Worm (Caenorhabditis elegans) whole organism, midembryonic: ENCODE measurements around the gene C07A9.5.
"Not testable (repeated sequence)": the region's sequence is repeated elsewhere in the genome, so short reads cannot be mapped to it uniquely, and the experiment has no call there.

Experiments
- T22C8.4 ChIP-seq: fragments of 200-800 bp; sonication (Bioruptor generic); IDR thresholded peaks from 2 replicates; pipeline ENCODE4 v1.3.6; 2022; ENCODE audit warnings: missing genetic modification characterization, missing compliant biosample characterization
- cog-1 ChIP-seq: sonication (generic microtip); optimal IDR thresholded peaks from 2 replicates; lab custom pipeline; 2016; ENCODE audit warnings: missing genetic modification characterization, missing compliant biosample characterization
- flt-1 ChIP-seq: fragments of 200-800 bp; sonication (Bioruptor generic); IDR thresholded peaks from 2 replicates; pipeline ENCODE4 v1.3.6; 2022; ENCODE audit warnings: missing genetic modification characterization, missing compliant biosample characterization
- klf-2 ChIP-seq: fragments of 200-800 bp; sonication (Bioruptor generic); conservative IDR thresholded peaks from 2 replicates; pipeline ENCODE4 v1.3.6; 2022; ENCODE audit warnings: missing genetic modification reagents, missing genetic modification characterization, missing compliant biosample characterization
- med-1 ChIP-seq: sonication (generic microtip); optimal IDR thresholded peaks from 2 replicates; lab custom pipeline; 2017; ENCODE audit warnings: missing genetic modification characterization, mild to moderate bottlenecking, missing compliant biosample characterization, antibody characterized with exemption, missing genetic modification reagents; ENCODE audit not compliant: insufficient read depth
- ref-1 ChIP-seq: fragments of 200-800 bp; sonication (Bioruptor generic); conservative IDR thresholded peaks from 2 replicates; pipeline ENCODE4 v1.3.6; 2022; ENCODE audit warnings: missing genetic modification reagents, missing genetic modification characterization, missing compliant biosample characterization
- tab-1 ChIP-seq: fragments of 200-800 bp; sonication (Bioruptor generic); IDR thresholded peaks from 2 replicates; pipeline ENCODE4 v1.3.6; 2022; ENCODE audit warnings: missing genetic modification characterization, missing compliant biosample characterization
- ztf-23 ChIP-seq: fragments of 200-800 bp; sonication (Bioruptor generic); IDR thresholded peaks from 2 replicates; pipeline ENCODE4 v1.3.6; 2022; ENCODE audit warnings: missing genetic modification reagents, missing genetic modification characterization, missing compliant biosample characterization
- ztf-29 ChIP-seq: fragments of 200-800 bp; sonication (Bioruptor generic); IDR thresholded peaks from 2 replicates; pipeline ENCODE4 v1.3.6; 2022; ENCODE audit warnings: missing genetic modification reagents, missing genetic modification characterization, missing compliant biosample characterization

The C07A9.5 gene

DNA sequence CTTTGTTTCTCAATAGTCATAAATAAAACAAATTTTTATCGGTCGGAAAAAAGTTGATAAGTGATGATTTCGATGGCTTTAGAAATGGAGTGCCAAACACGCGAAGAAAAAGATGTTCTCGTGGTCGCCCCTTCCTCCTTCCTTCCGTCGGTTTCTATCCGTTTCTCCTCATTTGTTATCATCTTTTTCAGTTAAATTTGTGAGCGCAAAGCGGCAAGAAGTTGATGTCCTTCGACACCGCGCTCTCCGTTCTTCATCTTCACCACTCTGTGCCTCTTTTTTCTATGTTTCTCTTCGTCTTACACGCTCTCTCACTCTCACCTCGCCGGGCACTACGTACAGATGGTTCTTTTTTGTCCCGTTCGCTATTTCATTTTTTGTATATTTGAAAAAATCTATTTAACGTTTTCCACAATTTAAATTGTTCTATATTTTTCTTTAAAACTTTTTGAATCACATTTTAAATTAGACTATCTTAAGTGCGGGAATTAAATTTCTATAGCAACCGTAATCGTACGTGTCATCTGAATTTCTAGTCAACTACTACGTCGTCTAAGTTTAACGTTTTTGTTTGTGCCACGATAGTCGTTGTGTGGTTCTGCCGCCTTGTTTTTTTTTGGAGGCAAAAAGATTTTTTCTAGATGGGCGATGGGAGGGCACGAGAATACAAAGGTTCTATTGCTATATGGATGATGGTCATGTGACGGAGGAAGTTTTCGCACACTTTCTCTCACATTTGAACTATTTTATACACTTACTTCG, 16.2 kb upstream of the C07A9.5 start:
- TF ChIP-seq ztf-29 (GFP tag; lab: Robert Waterston, UW), result no peak

DNA sequence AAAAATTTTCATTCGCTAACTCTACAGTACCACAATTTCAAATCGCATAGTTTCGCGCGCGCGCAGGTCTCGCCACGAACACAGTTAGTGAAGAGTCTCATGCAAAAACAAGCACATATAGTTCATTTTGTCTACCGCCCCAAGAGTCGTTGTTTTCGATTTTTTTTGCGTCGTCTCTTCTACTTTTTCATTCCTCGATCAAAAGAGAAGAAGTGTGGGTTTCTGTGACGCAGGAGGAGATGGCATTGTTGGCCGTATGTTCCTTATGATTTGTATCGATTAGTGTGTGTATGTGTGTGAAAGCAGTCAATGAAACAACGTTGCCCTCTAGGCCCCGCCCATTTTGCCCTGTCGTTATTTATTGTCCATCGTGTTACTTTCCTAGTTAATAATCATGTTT, 15.3 kb upstream of the C07A9.5 start:
- no peak for TF ChIP-seq flt-1
- no peak for TF ChIP-seq cog-1
- no peak for TF ChIP-seq med-1 (GFP tag; lab: Kevin White, UChicago)
- no peak for TF ChIP-seq klf-2 (GFP tag; lab: Robert Waterston, UW)
- no peak for TF ChIP-seq T22C8.4
- TF ChIP-seq ref-1 (GFP tag; lab: Robert Waterston, UW), result no peak
- no peak for TF ChIP-seq tab-1 (GFP tag; lab: Robert Waterston, UW)
- TF ChIP-seq ztf-23 (GFP tag; lab: Robert Waterston, UW), result no peak
- TF ChIP-seq ztf-29 (GFP tag; lab: Robert Waterston, UW), result no peak

ce11 chrIII:9697323-9697722, 14.7 kb upstream of the C07A9.5 start:
- no peak for TF ChIP-seq klf-2 (GFP tag; lab: Robert Waterston, UW)
- TF ChIP-seq flt-1, result peak; percentile 55; the same call in 1 of the 2 replicates
- TF ChIP-seq ztf-23 (GFP tag; lab: Robert Waterston, UW), result no peak
- TF ChIP-seq T22C8.4, result no peak

ce11 chrIII:9696417-9696816, 13.8 kb upstream of the C07A9.5 start, which contains the start of gene bud-31:
TSS of gene bud-31 (minus strand) at chrIII:9696517.
- TF ChIP-seq tab-1 (GFP tag; lab: Robert Waterston, UW) (no peak), T22C8.4 (no peak), flt-1 (no peak), ztf-23 (GFP tag; lab: Robert Waterston, UW) (no peak), ref-1 (GFP tag; lab: Robert Waterston, UW) (no peak), klf-2 (GFP tag; lab: Robert Waterston, UW) (no peak), med-1 (GFP tag; lab: Kevin White, UChicago) (no peak), cog-1 (no peak)

- TF ChIP-seq cog-1, result no peak
- TF ChIP-seq ztf-23 (GFP tag; lab: Robert Waterston, UW), result no peak
- TF ChIP-seq med-1 (GFP tag; lab: Kevin White, UChicago), result no peak
- TF ChIP-seq ztf-29 (GFP tag; lab: Robert Waterston, UW), result no peak
Observed at ce11 chrIII:9695379-9695778, 12.8 kb upstream of the C07A9.5 start.

- TF ChIP-seq flt-1, result no peak
- no peak for TF ChIP-seq ztf-29 (GFP tag; lab: Robert Waterston, UW)
- TF ChIP-seq med-1 (GFP tag; lab: Kevin White, UChicago), result no peak
- no peak for TF ChIP-seq klf-2 (GFP tag; lab: Robert Waterston, UW)
- TF ChIP-seq tab-1 (GFP tag; lab: Robert Waterston, UW), result no peak
- no peak for TF ChIP-seq ref-1 (GFP tag; lab: Robert Waterston, UW)
Observed at ce11 chrIII:9694474-9694873, 11.8 kb upstream of the C07A9.5 start, which contains the start of gene set-3. TSS of gene set-3 (minus strand) at chrIII:9694574.

DNA sequence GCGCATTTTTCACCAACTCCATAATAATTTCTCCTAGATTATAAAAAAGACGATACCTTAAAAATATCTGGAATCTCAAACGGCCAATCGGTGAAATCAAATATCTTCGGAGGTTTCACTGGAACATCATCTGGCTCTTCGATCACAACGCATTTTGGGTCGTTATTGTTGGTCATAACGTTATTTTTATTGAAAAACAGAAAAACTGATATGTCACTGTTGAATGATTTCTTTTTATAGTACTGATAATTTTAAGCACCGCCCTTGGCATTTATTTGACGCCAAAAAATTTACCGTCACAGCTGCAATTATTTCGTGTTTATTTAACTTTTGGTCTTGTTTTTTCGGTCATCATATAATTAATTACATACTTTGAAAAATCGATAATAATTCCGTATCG, 7.4 kb upstream of the C07A9.5 start, which contains the start of gene best-5:
best-5 (minus strand) TSS at position 210 of the 400 bp plus-strand sequence.
- TF ChIP-seq ztf-29 (GFP tag; lab: Robert Waterston, UW), result no peak
- TF ChIP-seq T22C8.4, result no peak
- no peak for TF ChIP-seq med-1 (GFP tag; lab: Kevin White, UChicago)
- no peak for TF ChIP-seq ref-1 (GFP tag; lab: Robert Waterston, UW)
- no peak for TF ChIP-seq tab-1 (GFP tag; lab: Robert Waterston, UW)
- TF ChIP-seq klf-2 (GFP tag; lab: Robert Waterston, UW), result no peak
- TF ChIP-seq flt-1, result no peak
- TF ChIP-seq cog-1, result no peak
- TF ChIP-seq ztf-23 (GFP tag; lab: Robert Waterston, UW), result no peak

- TF ChIP-seq cog-1 (no peak), tab-1 (GFP tag; lab: Robert Waterston, UW) (no peak), ref-1 (GFP tag; lab: Robert Waterston, UW) (no peak), flt-1 (no peak), klf-2 (GFP tag; lab: Robert Waterston, UW) (no peak), T22C8.4 (no peak), ztf-23 (GFP tag; lab: Robert Waterston, UW) (no peak), ztf-29 (GFP tag; lab: Robert Waterston, UW) (no peak), med-1 (GFP tag; lab: Kevin White, UChicago) (no peak)
Observed at ce11 chrIII:9689377-9689776, 6.7 kb upstream of the C07A9.5 start.

DNA sequence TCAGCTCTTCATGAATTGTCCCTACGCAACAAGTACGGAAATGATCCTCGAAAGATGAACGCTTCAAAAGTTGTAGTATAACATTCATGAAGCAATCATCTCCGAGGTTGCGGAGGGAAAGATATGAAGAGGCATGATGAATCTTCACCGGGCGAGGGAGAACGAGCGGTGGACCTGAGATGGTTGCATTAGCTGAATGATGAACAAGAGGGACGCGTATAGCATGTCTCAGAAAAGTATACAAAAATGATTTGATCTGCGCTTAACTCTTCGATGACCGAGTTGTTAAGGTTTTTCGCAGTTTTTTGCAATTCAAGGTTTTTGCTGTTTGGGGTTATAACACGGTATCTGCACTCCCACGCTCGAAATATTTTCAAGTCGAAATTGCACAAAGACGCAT, 3.3 kb upstream of the C07A9.5 start, which contains the start of gene C07A9.10:
C07A9.10 (minus strand) TSS at position 101 of the 400 bp plus-strand sequence.
- TF ChIP-seq cog-1, result no peak
- TF ChIP-seq klf-2 (GFP tag; lab: Robert Waterston, UW), result no peak
- no peak for TF ChIP-seq flt-1
- TF ChIP-seq ref-1 (GFP tag; lab: Robert Waterston, UW), result no peak
- TF ChIP-seq tab-1 (GFP tag; lab: Robert Waterston, UW), result no peak
- no peak for TF ChIP-seq T22C8.4
- TF ChIP-seq ztf-23 (GFP tag; lab: Robert Waterston, UW), result no peak
- TF ChIP-seq ztf-29 (GFP tag; lab: Robert Waterston, UW), result no peak
- TF ChIP-seq med-1 (GFP tag; lab: Kevin White, UChicago), result no peak

- TF ChIP-seq klf-2, ztf-23, tab-1 (GFP tag; lab: Robert Waterston, UW): not testable (repeated sequence)
Observed at ce11 chrIII:9681206-9681605, 1.4 kb downstream of the C07A9.5 start, which contains the start of gene C07A9.13. TSS of gene C07A9.13 (minus strand) at chrIII:9681306.
